Fruit fly (Drosophila melanogaster) whole organism, prepupa: ENCODE measurements around the gene CG7857.

Source experiments
- CG3032 ChIP-seq: fragments of 200-800 bp; optimal IDR thresholded peaks from 2 replicates; lab custom pipeline; 2019; ENCODE audit warnings: missing biosample characterization, mild to moderate bottlenecking, missing genetic modification characterization, moderate library complexity
- CG32006 ChIP-seq: fragments of 200-800 bp; sonication (Bioruptor generic); optimal IDR thresholded peaks from 3 replicates; lab custom pipeline; 2017; ENCODE audit warnings: missing biosample characterization, mild to moderate bottlenecking, missing genetic modification characterization
- CG4318 ChIP-seq: fragments of 200-800 bp; sonication (Bioruptor generic); optimal IDR thresholded peaks from 3 replicates; lab custom pipeline; 2017; ENCODE audit warnings: missing biosample characterization, mild to moderate bottlenecking, missing genetic modification characterization
- CG6808 ChIP-seq: fragments of 200-800 bp; sonication (Bioruptor generic); optimal IDR thresholded peaks from 3 replicates; lab custom pipeline; 2017; ENCODE audit warnings: missing biosample characterization, missing genetic modification characterization, mild to moderate bottlenecking, moderate library complexity, missing genetic modification reagents
- Hr38 ChIP-seq: sonication (Bioruptor generic); optimal IDR thresholded peaks from 2 replicates; lab custom pipeline; 2016; ENCODE audit warnings: missing biosample characterization, missing genetic modification characterization
- OdsH ChIP-seq: fragments of 200-800 bp; sonication (Bioruptor generic); optimal IDR thresholded peaks from 3 replicates; lab custom pipeline; 2016; ENCODE audit warnings: missing biosample characterization, missing genetic modification characterization
- Smox ChIP-seq: fragments of 200-800 bp; sonication (Bioruptor generic); optimal IDR thresholded peaks from 3 replicates; lab custom pipeline; 2016; ENCODE audit warnings: missing biosample characterization, missing genetic modification characterization
- Sox14 ChIP-seq: fragments of 200-800 bp; sonication (Bioruptor generic); optimal IDR thresholded peaks from 3 replicates; lab custom pipeline; 2016; ENCODE audit warnings: missing biosample characterization, missing genetic modification characterization
- fkh ChIP-seq: fragments of 200-800 bp; sonication (Bioruptor generic); optimal IDR thresholded peaks from 3 replicates; lab custom pipeline; 2017; ENCODE audit warnings: missing biosample characterization, mild to moderate bottlenecking, missing genetic modification characterization, moderate library complexity
- net ChIP-seq: fragments of 200-800 bp; sonication (Bioruptor generic); optimal IDR thresholded peaks from 3 replicates; lab custom pipeline; 2016; ENCODE audit warnings: missing biosample characterization, missing genetic modification characterization

dm6 chr3L:15541281-15541680, 36.6 kb upstream of the CG7857 start:
- no peak for TF ChIP-seq Hr38 (GFP tag; lab: Kevin White, UChicago)
- no peak for TF ChIP-seq CG32006 (GFP tag; lab: Kevin White, UChicago)
- no peak for TF ChIP-seq CG3032 (tag; lab: Kevin White, UChicago)
- no peak for TF ChIP-seq Smox
- TF ChIP-seq fkh (GFP tag; lab: Kevin White, UChicago) = no peak
- no peak for TF ChIP-seq Sox14
- TF ChIP-seq OdsH (GFP tag; lab: Kevin White, UChicago) = no peak
- no peak for TF ChIP-seq net
- TF ChIP-seq CG4318 (GFP tag; lab: Kevin White, UChicago) = no peak
- no peak for TF ChIP-seq CG6808 (GFP tag; lab: Kevin White, UChicago)
